Worm (Caenorhabditis elegans) whole organism, L4 larva: ENCODE measurements around the gene ZC404.2.

ENCODE experiments used
- F10B5.3 ChIP-seq: sonication (generic microtip); optimal IDR thresholded peaks from 2 replicates; lab custom pipeline; 2016; ENCODE audit warnings: mild to moderate bottlenecking, missing genetic modification characterization, missing compliant biosample characterization
- F37D6.2 ChIP-seq: sonication (generic microtip); optimal IDR thresholded peaks from 2 replicates; lab custom pipeline; 2016; ENCODE audit warnings: mild to moderate bottlenecking, missing genetic modification characterization, missing compliant biosample characterization
- F49E8.2 ChIP-seq: sonication (generic microtip); optimal IDR thresholded peaks from 2 replicates; lab custom pipeline; 2016; ENCODE audit warnings: missing compliant biosample characterization, mild to moderate bottlenecking, missing genetic modification characterization, borderline replicate concordance
- R02D3.7 ChIP-seq: fragments of 150-350 bp; sonication (generic microtip); optimal IDR thresholded peaks from 3 replicates; lab custom pipeline; 2014; ENCODE audit warnings: missing biosample characterization, missing genetic modification characterization
- T20F7.1 ChIP-seq: fragments of 200-800 bp; sonication (Bioruptor generic); optimal IDR thresholded peaks from 2 replicates; lab custom pipeline; 2018; ENCODE audit warnings: mild to moderate bottlenecking, missing genetic modification characterization, missing compliant biosample characterization
- T26A8.4 ChIP-seq: fragments of 200-800 bp; sonication (Bioruptor generic); IDR thresholded peaks from 2 replicates; pipeline ENCODE4 v1.3.6; 2022; ENCODE audit warnings: missing genetic modification characterization, missing compliant biosample characterization
- Y75B8A.6 ChIP-seq: fragments of 200-800 bp; sonication (Bioruptor generic); IDR thresholded peaks from 2 replicates; pipeline ENCODE4 v1.3.6; 2022; ENCODE audit warnings: missing genetic modification reagents, missing genetic modification characterization, missing compliant biosample characterization
- aly-2 ChIP-seq: sonication (generic microtip); optimal IDR thresholded peaks from 2 replicates; lab custom pipeline; 2018; ENCODE audit warnings: missing biosample characterization, missing genetic modification characterization
- attf-4 ChIP-seq: sonication (generic microtip); optimal IDR thresholded peaks from 3 replicates; lab custom pipeline; 2017; ENCODE audit warnings: missing biosample characterization, missing genetic modification characterization
- ceh-28 ChIP-seq: fragments of 150-350 bp; optimal IDR thresholded peaks from 2 replicates; lab custom pipeline; 2014; ENCODE audit warnings: missing biosample characterization, missing genetic modification reagents, missing genetic modification characterization
- ceh-44 ChIP-seq: fragments of 200-800 bp; sonication (Bioruptor generic); IDR thresholded peaks from 2 replicates; pipeline ENCODE4 v1.3.6; 2022; ENCODE audit warnings: missing genetic modification reagents, missing genetic modification characterization, missing compliant biosample characterization
- ceh-62 ChIP-seq: sonication (generic microtip); optimal IDR thresholded peaks from 2 replicates; lab custom pipeline; 2017; ENCODE audit warnings: missing biosample characterization, missing genetic modification characterization
- cey-2 ChIP-seq: sonication (generic microtip); optimal IDR thresholded peaks from 3 replicates; lab custom pipeline; 2017; ENCODE audit warnings: missing genetic modification characterization, mild to moderate bottlenecking, missing compliant biosample characterization, antibody characterized with exemption, borderline replicate concordance; ENCODE audit not compliant: insufficient read depth
- daf-19 ChIP-seq: fragments of 200-800 bp; sonication (Bioruptor generic); conservative IDR thresholded peaks from 2 replicates; pipeline ENCODE4 v1.3.6; 2022; ENCODE audit warnings: missing genetic modification characterization, missing compliant biosample characterization
- dmd-8 ChIP-seq: fragments of 200-800 bp; sonication (Bioruptor generic); IDR thresholded peaks from 2 replicates; pipeline ENCODE4 v1.3.6; 2022; ENCODE audit warnings: missing genetic modification characterization, missing compliant biosample characterization
- dmd-9 ChIP-seq: fragments of 200-800 bp; sonication (Bioruptor generic); IDR thresholded peaks from 2 replicates; pipeline ENCODE4 v1.3.6; 2022; ENCODE audit warnings: missing genetic modification reagents, missing genetic modification characterization, missing compliant biosample characterization
- duxl-1 ChIP-seq: sonication (generic microtip); optimal IDR thresholded peaks from 2 replicates; lab custom pipeline; 2016; ENCODE audit warnings: mild to moderate bottlenecking, missing genetic modification characterization, moderate library complexity, missing compliant biosample characterization; ENCODE audit not compliant: poor library complexity
- dve-1 ChIP-seq: sonication (generic microtip); optimal IDR thresholded peaks from 2 replicates; lab custom pipeline; 2017; ENCODE audit warnings: antibody characterized with exemption, mild to moderate bottlenecking, missing genetic modification characterization, missing compliant biosample characterization; ENCODE audit not compliant: insufficient read depth
- egl-27 ChIP-seq: sonication (generic microtip); optimal IDR thresholded peaks from 3 replicates; lab custom pipeline; 2017; ENCODE audit warnings: missing biosample characterization, missing genetic modification reagents, missing genetic modification characterization
- egl-43 ChIP-seq: fragments of 200-800 bp; sonication (Bioruptor generic); IDR thresholded peaks from 2 replicates; pipeline ENCODE4 v1.3.6; 2022; ENCODE audit warnings: missing genetic modification reagents, missing genetic modification characterization, missing compliant biosample characterization
- fkh-10 ChIP-seq: fragments of 150-350 bp; optimal IDR thresholded peaks from 2 replicates; lab custom pipeline; 2014; ENCODE audit warnings: missing biosample characterization, missing genetic modification reagents, missing genetic modification characterization
- fos-1 ChIP-seq: fragments of 150-350 bp; optimal IDR thresholded peaks from 2 replicates; lab custom pipeline; 2014; ENCODE audit warnings: missing biosample characterization, missing genetic modification characterization
- gei-8 ChIP-seq: fragments of 200-800 bp; sonication (Bioruptor generic); optimal IDR thresholded peaks from 2 replicates; lab custom pipeline; 2018; ENCODE audit warnings: mild to moderate bottlenecking, missing genetic modification characterization, missing compliant biosample characterization
- hif-1 ChIP-seq, 2 experiments: sonication (generic microtip); optimal IDR thresholded peaks; 2 replicates each; lab custom pipeline; 2016 to 2017; ENCODE audit warnings: missing compliant biosample characterization in 2 of 2, missing genetic modification characterization in 2 of 2, missing genetic modification reagents in 2 of 2, missing genotype in 2 of 2, mild to moderate bottlenecking in 1 of 2
- lin-1 ChIP-seq: fragments of 200-800 bp; sonication (Bioruptor generic); IDR thresholded peaks from 2 replicates; pipeline ENCODE4 v1.3.6; 2022; ENCODE audit warnings: missing genetic modification reagents, missing genetic modification characterization, missing compliant biosample characterization
- lin-38 ChIP-seq: fragments of 200-800 bp; sonication (Bioruptor generic); IDR thresholded peaks from 2 replicates; pipeline ENCODE4 v1.3.6; 2022; ENCODE audit warnings: missing genetic modification reagents, missing genetic modification characterization, missing compliant biosample characterization
- madf-5 ChIP-seq, 2 experiments: fragments of 200-800 bp; sonication (Bioruptor generic); IDR thresholded peaks; 2 replicates each; pipeline ENCODE4 v1.3.6; 2022; ENCODE audit warnings: missing compliant biosample characterization in 2 of 2, missing genetic modification characterization in 2 of 2
- madf-9 ChIP-seq: fragments of 200-800 bp; sonication (Bioruptor generic); conservative IDR thresholded peaks from 2 replicates; pipeline ENCODE4 v1.3.6; 2022; ENCODE audit warnings: missing genetic modification reagents, missing genetic modification characterization, missing compliant biosample characterization
- mep-1 ChIP-seq: fragments of 150-350 bp; sonication (generic microtip); optimal IDR thresholded peaks from 3 replicates; lab custom pipeline; 2014; ENCODE audit warnings: missing biosample characterization, missing genetic modification characterization
- mes-2 ChIP-seq: sonication (generic microtip); optimal IDR thresholded peaks from 2 replicates; lab custom pipeline; 2016; ENCODE audit warnings: missing genotype, mild to moderate bottlenecking, missing genetic modification characterization, missing compliant biosample characterization; ENCODE audit not compliant: poor library complexity, severe bottlenecking
- nhr-11 ChIP-seq: fragments of 150-350 bp; optimal IDR thresholded peaks from 2 replicates; lab custom pipeline; 2014; ENCODE audit warnings: missing biosample characterization, missing genetic modification characterization
- nhr-25 ChIP-seq: sonication (generic microtip); optimal IDR thresholded peaks from 2 replicates; lab custom pipeline; 2017; ENCODE audit warnings: missing genetic modification characterization, mild to moderate bottlenecking, missing compliant biosample characterization, antibody characterized with exemption, moderate library complexity, borderline replicate concordance; ENCODE audit not compliant: insufficient read depth
- nhr-28 ChIP-seq: fragments of 150-350 bp; optimal IDR thresholded peaks from 2 replicates; lab custom pipeline; 2014; ENCODE audit warnings: missing biosample characterization, missing genetic modification characterization
- nhr-41 ChIP-seq: fragments of 200-800 bp; sonication (Bioruptor generic); IDR thresholded peaks from 2 replicates; pipeline ENCODE4 v1.3.6; 2022; ENCODE audit warnings: missing genetic modification reagents, missing genetic modification characterization, missing compliant biosample characterization
- nhr-42 ChIP-seq: fragments of 200-800 bp; sonication (Bioruptor generic); IDR thresholded peaks from 2 replicates; pipeline ENCODE4 v1.3.6; 2022; ENCODE audit warnings: missing genetic modification characterization, missing compliant biosample characterization
- nhr-6 ChIP-seq: fragments of 150-350 bp; optimal IDR thresholded peaks from 2 replicates; lab custom pipeline; 2014; ENCODE audit warnings: missing biosample characterization, missing genetic modification characterization
- nhr-77 ChIP-seq: fragments of 150-350 bp; optimal IDR thresholded peaks from 2 replicates; lab custom pipeline; 2014; ENCODE audit warnings: missing biosample characterization, missing genetic modification characterization
- pha-4 ChIP-seq, 2 experiments: fragments of 150-350 bp in 1 of 2; fragments of 200-800 bp in 1 of 2; sonication (Bioruptor generic) in 1 of 2; IDR thresholded peaks in 1 of 2; optimal IDR thresholded peaks in 1 of 2; 2 replicates each; pipeline versions ENCODE4 v1.3.6 to Lab custom; 2014 to 2022; ENCODE audit warnings: missing genetic modification characterization in 2 of 2, missing genetic modification reagents in 2 of 2, missing biosample characterization in 1 of 2, missing compliant biosample characterization in 1 of 2
- rbr-2 ChIP-seq: sonication (generic microtip); optimal IDR thresholded peaks from 2 replicates; lab custom pipeline; 2016; ENCODE audit warnings: missing genotype, missing genetic modification characterization, missing compliant biosample characterization
- snpc-4 ChIP-seq: fragments of 150-350 bp; optimal IDR thresholded peaks from 2 replicates; lab custom pipeline; 2014; ENCODE audit warnings: missing biosample characterization, missing genetic modification characterization
- spr-3 ChIP-seq: fragments of 200-800 bp; sonication (Bioruptor generic); optimal IDR thresholded peaks from 2 replicates; lab custom pipeline; 2018; ENCODE audit warnings: mild to moderate bottlenecking, missing genetic modification characterization, missing compliant biosample characterization
- tag-97 ChIP-seq: fragments of 200-800 bp; sonication (Bioruptor generic); IDR thresholded peaks from 2 replicates; pipeline ENCODE4 v1.3.6; 2022; ENCODE audit warnings: missing genetic modification characterization, missing compliant biosample characterization
- tra-1 ChIP-seq: fragments of 200-800 bp; sonication (Bioruptor generic); IDR thresholded peaks from 2 replicates; pipeline ENCODE4 v1.3.6; 2022; ENCODE audit warnings: missing genetic modification reagents, missing genetic modification characterization, missing compliant biosample characterization
- unc-130 ChIP-seq: sonication (generic microtip); optimal IDR thresholded peaks from 2 replicates; lab custom pipeline; 2016; ENCODE audit warnings: missing genetic modification reagents, missing genetic modification characterization, missing compliant biosample characterization
- vab-7 ChIP-seq: fragments of 200-800 bp; sonication (Bioruptor generic); IDR thresholded peaks from 2 replicates; pipeline ENCODE4 v1.3.6; 2022; ENCODE audit warnings: missing genetic modification reagents, missing genetic modification characterization, missing compliant biosample characterization
- zfp-2 ChIP-seq: sonication (generic microtip); optimal IDR thresholded peaks from 2 replicates; lab custom pipeline; 2016; ENCODE audit warnings: mild to moderate bottlenecking, missing genetic modification characterization, missing compliant biosample characterization

The ZC404.2 gene

DNA sequence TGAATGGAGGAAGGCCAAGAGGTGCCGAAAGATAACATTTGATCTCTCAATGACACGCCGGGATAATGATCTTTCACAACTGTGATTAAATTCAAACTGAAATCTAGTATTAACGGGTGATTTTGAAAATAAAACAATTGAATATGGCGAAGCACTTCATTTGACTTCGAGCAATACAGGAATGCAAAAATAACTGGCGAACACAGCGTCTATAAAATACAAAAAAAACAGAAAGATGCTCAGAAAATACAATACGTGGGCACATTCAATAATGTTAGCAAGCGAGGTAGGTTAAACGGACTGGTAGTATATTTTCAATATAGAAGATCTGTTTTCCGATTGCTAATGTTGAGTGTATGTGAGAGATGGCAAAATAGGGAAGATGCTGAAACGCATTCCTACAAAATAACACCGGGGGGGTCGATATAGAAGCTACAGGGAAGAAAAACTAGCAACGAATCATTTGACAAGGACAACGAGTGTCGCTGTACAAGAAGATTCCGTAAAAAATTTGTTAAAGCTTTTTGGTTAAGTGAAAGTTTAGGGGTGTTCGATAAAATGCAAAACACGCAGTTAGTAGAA lies 4.6 kb upstream of the ZC404.2 start (continued):
- TF ChIP-seq gei-8 (GFP tag; lab: Kevin White, UChicago) (no peak), ceh-28 (tag; lab: Kevin White, UChicago) (no peak), nhr-25 (tag; lab: Kevin White, UChicago) (no peak), ceh-44 (GFP tag; lab: Robert Waterston, UW) (no peak), zfp-2 (tag; lab: Kevin White, UChicago) (no peak), F49E8.2 (tag; lab: Kevin White, UChicago) (peak; percentile 21), nhr-6 (tag; lab: Kevin White, UChicago) (no peak), Y75B8A.6 (no peak), egl-27 (tag; lab: Kevin White, UChicago) (no peak), F10B5.3 (no peak), tra-1 (GFP tag; lab: Robert Waterston, UW) (no peak), egl-43 (GFP tag; lab: Robert Waterston, UW) (no peak), nhr-41 (no peak), nhr-42 (GFP tag; lab: Robert Waterston, UW) (no peak), madf-5 (GFP tag; IDR thresholded peaks at IDR 0.05; lab: Robert Waterston, UW) (peak in 1 of 2 experiments; percentile 35; a peak in 1 of 4 replicates)

DNA sequence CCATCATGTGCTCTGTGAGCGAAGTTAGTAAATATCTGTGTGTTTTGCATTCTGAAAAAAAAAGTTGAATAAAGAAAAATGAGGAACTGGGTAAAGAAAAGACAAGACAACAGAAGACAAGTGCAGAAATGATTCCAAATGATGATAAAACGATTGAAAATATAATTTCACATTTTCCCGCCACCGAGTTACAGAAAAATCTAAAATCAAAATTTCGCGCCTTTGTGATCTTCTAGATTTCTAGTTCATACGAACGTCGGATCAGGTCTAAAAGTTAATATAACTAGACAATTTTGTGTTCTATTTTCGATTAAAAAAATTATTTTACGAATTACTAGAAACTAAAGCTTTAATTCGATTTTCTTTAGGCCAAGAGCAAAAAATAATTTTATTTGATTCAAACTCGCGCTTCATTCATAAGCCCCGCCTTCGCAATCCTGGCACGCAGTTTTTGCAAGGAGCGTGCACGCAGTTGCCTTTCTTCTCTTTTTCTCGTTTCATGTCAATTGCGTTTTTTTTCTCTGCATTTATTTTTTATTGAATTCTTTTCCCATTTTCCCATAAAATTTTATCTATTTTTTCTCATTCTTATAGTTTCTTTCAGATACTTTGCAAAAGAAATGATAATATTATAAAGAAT lies 2.8 kb upstream of the ZC404.2 start, which contains the start of the genes spn-4 and spe-39:
spn-4 (minus strand) TSS at position 51 of the 640 bp plus-strand sequence.
spe-39 (plus strand) TSS at position 599 of the 640 bp plus-strand sequence.
- no peak for TF ChIP-seq tag-97 (GFP tag; lab: Robert Waterston, UW)
- TF ChIP-seq cey-2 (tag; lab: Kevin White, UChicago) = no peak
- TF ChIP-seq T20F7.1 (GFP tag; lab: Kevin White, UChicago) = peak; percentile 13
- no peak for TF ChIP-seq daf-19 (GFP tag; lab: Robert Waterston, UW)
- peak; percentile 40 for TF ChIP-seq rbr-2
- no peak for TF ChIP-seq nhr-41
- no peak for TF ChIP-seq vab-7 (GFP tag; lab: Robert Waterston, UW)
- TF ChIP-seq spr-3 (GFP tag; lab: Kevin White, UChicago) = no peak
- peak; percentile 73 for TF ChIP-seq lin-38
- TF ChIP-seq lin-1 (GFP tag; lab: Robert Waterston, UW) = peak; percentile 43; the same call in 1 of the 2 replicates
- TF ChIP-seq nhr-28 (tag; lab: Kevin White, UChicago) = peak; percentile 1
- no peak for TF ChIP-seq fos-1 (tag; lab: Kevin White, UChicago)
- peak; percentile 76 for TF ChIP-seq nhr-6 (tag; lab: Kevin White, UChicago)
- no peak for TF ChIP-seq attf-4
- TF ChIP-seq dve-1 (tag; lab: Kevin White, UChicago) = no peak
- TF ChIP-seq snpc-4 = no peak
- no peak for TF ChIP-seq egl-43 (GFP tag; lab: Robert Waterston, UW)
- peak; percentile 58; the same call in 1 of the 2 replicates for TF ChIP-seq pha-4 (GFP tag; IDR thresholded peaks at IDR 0.05; lab: Robert Waterston, UW)
- TF ChIP-seq pha-4 (tag; optimal IDR thresholded peaks at IDR 0.05; lab: Kevin White, UChicago) = peak; percentile 31
- TF ChIP-seq aly-2 (tag; lab: Kevin White, UChicago) = no peak
- peak; percentile 57 for TF ChIP-seq T26A8.4 (GFP tag; lab: Robert Waterston, UW)
- TF ChIP-seq nhr-11 = no peak
- TF ChIP-seq fkh-10 (GFP tag; lab: Kevin White, UChicago) = peak; percentile 22
- peak; percentile 33 for TF ChIP-seq unc-130
- peak; percentile 57 for TF ChIP-seq duxl-1 (tag; lab: Kevin White, UChicago)
- no peak for TF ChIP-seq ceh-62 (tag; lab: Kevin White, UChicago)
- no peak for TF ChIP-seq zfp-2 (tag; lab: Kevin White, UChicago)
- TF ChIP-seq nhr-77 (tag; lab: Kevin White, UChicago) = peak; percentile 26
- TF ChIP-seq dmd-8 (GFP tag; lab: Robert Waterston, UW) = no peak
- TF ChIP-seq madf-9 (GFP tag; lab: Robert Waterston, UW) = 0 out of 2 replicates have a peak, but pooled peaks have one; percentile 21
- TF ChIP-seq mes-2 (tag; lab: Kevin White, UChicago) = peak; percentile 93
- TF ChIP-seq F37D6.2 (tag; lab: Kevin White, UChicago) = peak; percentile 2
- TF ChIP-seq F49E8.2 (tag; lab: Kevin White, UChicago) = peak; percentile 13
- TF ChIP-seq dmd-9 = 0 out of 2 replicates have a peak, but pooled peaks have one; percentile 6
- no peak for TF ChIP-seq R02D3.7 (tag; lab: Kevin White, UChicago)
- no peak for TF ChIP-seq mep-1 (tag; lab: Kevin White, UChicago)
- TF ChIP-seq hif-1 (tag; optimal IDR thresholded peaks at IDR 0.05; lab: Kevin White, UChicago) = peak in 1 of 2 experiments; percentile 32
